Worm (Caenorhabditis elegans) whole organism, late embryonic: Measurements from ENCODE around the gene Y7A5A.6.

Experiments used
- ceh-2 ChIP-seq: sonication (generic microtip); optimal IDR thresholded peaks from 2 replicates; lab custom pipeline; 2016; ENCODE audit warnings: missing genotype, missing genetic modification characterization, missing compliant biosample characterization
- eyg-1 ChIP-seq: sonication (generic microtip); optimal IDR thresholded peaks from 2 replicates; lab custom pipeline; 2016; ENCODE audit warnings: missing genotype, missing genetic modification characterization, missing compliant biosample characterization
- nhr-11 ChIP-seq: fragments of 150-350 bp; optimal IDR thresholded peaks from 2 replicates; lab custom pipeline; 2014; ENCODE audit warnings: missing biosample characterization, missing genetic modification characterization
- pag-3 ChIP-seq: sonication (generic microtip); optimal IDR thresholded peaks from 2 replicates; lab custom pipeline; 2016; ENCODE audit warnings: missing compliant biosample characterization, missing genetic modification characterization, borderline replicate concordance
- pat-9 ChIP-seq: fragments of 200-800 bp; sonication (Bioruptor generic); optimal IDR thresholded peaks from 2 replicates; lab custom pipeline; 2018; ENCODE audit warnings: mild to moderate bottlenecking, missing genetic modification characterization, moderate library complexity, missing compliant biosample characterization
- tbx-2 ChIP-seq: sonication (generic microtip); optimal IDR thresholded peaks from 2 replicates; lab custom pipeline; 2016; ENCODE audit warnings: missing genetic modification characterization, missing compliant biosample characterization

DNA sequence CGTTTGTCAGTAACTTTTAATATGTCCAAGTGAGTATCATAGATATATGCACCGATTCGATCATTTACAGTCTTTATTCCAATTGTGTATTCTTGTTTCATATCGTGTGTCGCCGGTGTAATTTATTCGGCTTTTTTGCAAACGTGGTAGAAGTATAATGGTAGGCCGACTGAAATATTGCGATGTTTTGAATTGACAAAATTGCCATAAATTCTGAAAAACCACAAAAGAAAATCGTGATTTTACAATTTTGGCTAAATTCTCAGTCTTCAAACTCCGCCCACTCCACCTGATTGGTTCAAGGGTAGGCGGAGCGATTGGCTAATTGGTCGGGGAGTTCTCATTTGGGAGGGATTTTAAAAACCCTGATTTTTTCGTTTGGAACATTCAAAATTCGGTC, 14.9 kb downstream of the Y7A5A.6 start, which contains the start of gene Y7A5A.3:
- TF ChIP-seq nhr-11 (tag; lab: Kevin White, UChicago) = no peak
- TF ChIP-seq tbx-2 (tag; lab: Kevin White, UChicago) = no peak
- no peak for TF ChIP-seq ceh-2 (tag; lab: Kevin White, UChicago)
- no peak for TF ChIP-seq eyg-1
- no peak for TF ChIP-seq pag-3 (tag; lab: Kevin White, UChicago)
- TF ChIP-seq pat-9 (tag; lab: Kevin White, UChicago) = no peak
